Worm (Caenorhabditis elegans): ENCODE measurements around the gene gei-8.

Gene gei-8

DNA sequence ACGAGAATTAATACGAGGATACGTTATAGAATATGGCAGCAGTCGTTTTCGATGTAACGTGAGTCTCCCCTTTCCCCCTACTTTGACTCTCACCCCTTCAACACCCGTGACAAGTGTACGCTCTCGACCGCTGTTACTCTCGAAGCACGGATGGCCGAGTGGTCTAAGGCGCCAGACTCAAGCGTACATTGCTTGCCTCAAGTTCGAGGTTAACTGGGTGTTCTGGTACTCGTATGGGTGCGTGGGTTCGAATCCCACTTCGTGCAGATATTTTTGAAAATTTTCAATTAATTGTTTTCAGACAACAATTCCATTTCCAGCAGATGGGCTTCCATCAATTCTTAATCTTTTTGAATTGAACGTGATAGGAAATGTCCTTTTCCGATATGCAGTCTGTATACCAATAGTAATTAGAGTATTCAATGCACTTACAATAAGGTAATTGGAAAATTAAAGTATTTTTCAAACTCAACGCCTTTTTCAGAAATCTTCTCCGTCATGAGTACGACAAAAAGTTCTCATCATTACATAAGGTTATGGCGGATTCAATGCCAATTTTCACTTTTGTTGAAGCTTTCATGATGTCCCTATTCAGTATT lies 11.5 kb downstream of the gei-8 start (continued):
- TF ChIP-seq ztf-4 (tag; optimal IDR thresholded peaks at IDR 0.05), result peak; percentile 47
- TF ChIP-seq ama-1 (optimal IDR thresholded peaks at IDR 0.05), result no peak
- peak; percentile 59 for TF ChIP-seq lin-11 (tag; optimal IDR thresholded peaks at IDR 0.05)
- TF ChIP-seq skn-1 (tag; optimal IDR thresholded peaks at IDR 0.05), result no peak
- TF ChIP-seq nhr-6 (tag; optimal IDR thresholded peaks at IDR 0.05), result no peak
- peak; percentile 66 for TF ChIP-seq sma-9 (GFP tag; optimal IDR thresholded peaks at IDR 0.05)
- TF ChIP-seq sma-9 (tag; optimal IDR thresholded peaks at IDR 0.05), result no peak
- TF ChIP-seq zag-1 (tag; optimal IDR thresholded peaks at IDR 0.05), result no peak
- TF ChIP-seq crh-2 (tag; optimal IDR thresholded peaks at IDR 0.05), result peak; percentile 51
- no peak for TF ChIP-seq dmd-4 (tag; optimal IDR thresholded peaks at IDR 0.05)
- no peak for TF ChIP-seq aly-2 (tag; optimal IDR thresholded peaks at IDR 0.05)
- no peak for TF ChIP-seq ceh-82 (tag; optimal IDR thresholded peaks at IDR 0.05)
- TF ChIP-seq elt-3 (tag; optimal IDR thresholded peaks at IDR 0.05), result no peak
- TF ChIP-seq elt-1 (tag; optimal IDR thresholded peaks at IDR 0.05), result no peak
- no peak for TF ChIP-seq unc-62 (GFP tag; optimal IDR thresholded peaks at IDR 0.05)
- TF ChIP-seq nhr-237 (tag; optimal IDR thresholded peaks at IDR 0.05), result no peak
- peak; percentile 61 for TF ChIP-seq Y55F3AM.14 (GFP tag; optimal IDR thresholded peaks at IDR 0.05)
- no peak for TF ChIP-seq nhr-12 (tag; optimal IDR thresholded peaks at IDR 0.05)
- TF ChIP-seq snpc-4 (tag; optimal IDR thresholded peaks at IDR 0.05), result peak; percentile 0
- TF ChIP-seq egl-27 (tag; optimal IDR thresholded peaks at IDR 0.05), result peak; percentile 8

DNA sequence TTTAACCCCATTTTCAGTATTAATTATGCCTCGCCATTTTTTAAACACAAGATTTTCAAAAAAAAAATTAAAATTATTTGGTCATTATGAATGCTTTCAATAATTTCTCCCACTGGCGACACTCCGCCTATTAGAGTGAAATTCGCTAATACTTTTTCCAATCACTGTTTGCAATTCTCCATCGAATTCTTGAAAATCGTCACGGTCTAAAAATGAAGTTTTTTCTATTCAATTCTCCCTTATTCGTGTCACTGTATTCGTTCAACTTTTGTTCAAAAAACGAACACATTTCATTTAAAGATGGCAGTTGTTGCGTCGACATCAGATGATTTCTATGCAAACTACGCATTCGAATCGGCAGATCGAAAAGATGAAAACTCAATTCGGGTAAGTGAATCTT lies 12.5 kb downstream of the gei-8 start, which contains the start of gene C14B9.3:
Gene C14B9.3 (plus strand): TSS at position 301 of the 400 bp plus-strand sequence.
- TF ChIP-seq unc-55 (GFP tag; optimal IDR thresholded peaks at IDR 0.05) (no peak), lin-11 (tag; optimal IDR thresholded peaks at IDR 0.05) (no peak), F13H6.1 (tag; optimal IDR thresholded peaks at IDR 0.05) (no peak), gmeb-1 (tag; optimal IDR thresholded peaks at IDR 0.05) (no peak), elt-3 (tag; optimal IDR thresholded peaks at IDR 0.05) (no peak), alr-1 (tag; optimal IDR thresholded peaks at IDR 0.05) (no peak), ZK546.5 (tag; optimal IDR thresholded peaks at IDR 0.05) (no peak), mbf-1 (tag; optimal IDR thresholded peaks at IDR 0.05) (no peak), dmd-4 (tag; optimal IDR thresholded peaks at IDR 0.05) (no peak), ama-1 (optimal IDR thresholded peaks at IDR 0.05) (no peak), nhr-237 (tag; optimal IDR thresholded peaks at IDR 0.05) (no peak)

ce11 chrIII:8106476-8106875 lies 14.6 kb downstream of the gei-8 start:
- TF ChIP-seq elt-3 (tag; optimal IDR thresholded peaks at IDR 0.05) (no peak), ceh-82 (tag; optimal IDR thresholded peaks at IDR 0.05) (no peak), nhr-21 (tag; optimal IDR thresholded peaks at IDR 0.05) (no peak), crh-2 (tag; optimal IDR thresholded peaks at IDR 0.05) (no peak), Y55F3AM.14 (GFP tag; optimal IDR thresholded peaks at IDR 0.05) (peak; percentile 32), sma-9 (GFP tag; optimal IDR thresholded peaks at IDR 0.05) (peak; percentile 57), sma-9 (tag; optimal IDR thresholded peaks at IDR 0.05) (no peak), dmd-4 (tag; optimal IDR thresholded peaks at IDR 0.05) (no peak), mdl-1 (tag; optimal IDR thresholded peaks at IDR 0.05) (no peak), nhr-129 (tag; optimal IDR thresholded peaks at IDR 0.05) (peak; percentile 75), nhr-10 (tag; optimal IDR thresholded peaks at IDR 0.05) (no peak), zag-1 (tag; optimal IDR thresholded peaks at IDR 0.05) (peak; percentile 20), fos-1 (tag; optimal IDR thresholded peaks at IDR 0.05) (peak; percentile 10), lsy-2 (tag; optimal IDR thresholded peaks at IDR 0.05) (peak; percentile 36 to 57), R02D3.7 (tag; optimal IDR thresholded peaks at IDR 0.05) (no peak), sma-3 (GFP tag; optimal IDR thresholded peaks at IDR 0.05) (peak; percentile 40), C34F6.9 (tag; optimal IDR thresholded peaks at IDR 0.05) (peak; percentile 49), alr-1 (tag; optimal IDR thresholded peaks at IDR 0.05) (no peak), gmeb-1 (tag; optimal IDR thresholded peaks at IDR 0.05) (peak; percentile 31), ztf-11 (tag; optimal IDR thresholded peaks at IDR 0.05) (no peak), nhr-23 (tag; optimal IDR thresholded peaks at IDR 0.05) (no peak), lin-39 (tag; optimal IDR thresholded peaks at IDR 0.05) (no peak), mab-5 (tag; optimal IDR thresholded peaks at IDR 0.05) (no peak), nhr-77 (tag; optimal IDR thresholded peaks at IDR 0.05) (no peak), nhr-237 (tag; optimal IDR thresholded peaks at IDR 0.05) (no peak), F13H6.1 (tag; optimal IDR thresholded peaks at IDR 0.05) (peak; percentile 28), mbf-1 (tag; optimal IDR thresholded peaks at IDR 0.05) (no peak), ztf-4 (tag; optimal IDR thresholded peaks at IDR 0.05) (no peak), unc-55 (GFP tag; optimal IDR thresholded peaks at IDR 0.05) (peak; percentile 84), blmp-1 (tag; optimal IDR thresholded peaks at IDR 0.05; ENCODE audit: insufficient read depth) (no peak), unc-39 (tag; optimal IDR thresholded peaks at IDR 0.05) (no peak), sem-4 (tag; optimal IDR thresholded peaks at IDR 0.05) (no peak)
